Fruit fly (Drosophila melanogaster) whole organism, prepupa: ENCODE measurements around the gene Sfp24Ba.

Experiments
- Blimp-1 ChIP-seq: fragments of 200-800 bp; sonication (Bioruptor generic); optimal IDR thresholded peaks from 3 replicates; lab custom pipeline; 2017; ENCODE audit warnings: missing biosample characterization, missing genetic modification characterization, mild to moderate bottlenecking, moderate library complexity, missing genetic modification reagents
- CG10631 ChIP-seq: fragments of 200-800 bp; sonication (Bioruptor generic); optimal IDR thresholded peaks from 2 replicates; lab custom pipeline; 2016; ENCODE audit warnings: missing biosample characterization, missing genetic modification characterization
- CG10669 ChIP-seq: fragments of 200-800 bp; sonication (Bioruptor generic); optimal IDR thresholded peaks from 3 replicates; lab custom pipeline; 2018; ENCODE audit warnings: missing biosample characterization, mild to moderate bottlenecking, missing genetic modification characterization, moderate library complexity
- CG11294 ChIP-seq: fragments of 200-800 bp; sonication (Bioruptor generic); IDR thresholded peaks from 2 replicates; pipeline ENCODE4 v1.3.6; 2022; ENCODE audit warnings: missing biosample characterization, missing genetic modification characterization
- CG11762 ChIP-seq: fragments of 200-800 bp; sonication (Bioruptor generic); optimal IDR thresholded peaks from 3 replicates; lab custom pipeline; 2016; ENCODE audit warnings: missing biosample characterization, missing genetic modification characterization; ENCODE audit not compliant: insufficient read depth
- CG1621 ChIP-seq: fragments of 200-800 bp; sonication (Bioruptor generic); optimal IDR thresholded peaks from 3 replicates; lab custom pipeline; 2018; ENCODE audit warnings: missing biosample characterization, mild to moderate bottlenecking, missing genetic modification characterization
- CG16779 ChIP-seq: fragments of 200-800 bp; sonication (Bioruptor generic); optimal IDR thresholded peaks from 3 replicates; lab custom pipeline; 2017; ENCODE audit warnings: missing biosample characterization, mild to moderate bottlenecking, missing genetic modification characterization
- CG3032 ChIP-seq: fragments of 200-800 bp; optimal IDR thresholded peaks from 2 replicates; lab custom pipeline; 2019; ENCODE audit warnings: missing biosample characterization, mild to moderate bottlenecking, missing genetic modification characterization, moderate library complexity
- CG31627 ChIP-seq: fragments of 200-800 bp; sonication (Bioruptor generic); optimal IDR thresholded peaks from 3 replicates; lab custom pipeline; 2016; ENCODE audit warnings: missing biosample characterization, missing genetic modification characterization
- CG32006 ChIP-seq: fragments of 200-800 bp; sonication (Bioruptor generic); optimal IDR thresholded peaks from 3 replicates; lab custom pipeline; 2017; ENCODE audit warnings: missing biosample characterization, mild to moderate bottlenecking, missing genetic modification characterization
- CG34406 ChIP-seq: fragments of 200-800 bp; sonication (Bioruptor generic); optimal IDR thresholded peaks from 3 replicates; lab custom pipeline; 2016; ENCODE audit warnings: missing biosample characterization, missing genetic modification characterization
- CG3919 ChIP-seq: fragments of 200-800 bp; sonication (Bioruptor generic); optimal IDR thresholded peaks from 3 replicates; lab custom pipeline; 2016; ENCODE audit warnings: missing biosample characterization, missing genetic modification characterization
- CG4318 ChIP-seq: fragments of 200-800 bp; sonication (Bioruptor generic); optimal IDR thresholded peaks from 3 replicates; lab custom pipeline; 2017; ENCODE audit warnings: missing biosample characterization, mild to moderate bottlenecking, missing genetic modification characterization
- CG6163 ChIP-seq: fragments of 200-800 bp; sonication (Bioruptor generic); IDR thresholded peaks from 3 replicates; pipeline ENCODE4 v1.3.6; 2022; ENCODE audit warnings: missing biosample characterization, missing genetic modification characterization
- CG6276 ChIP-seq: fragments of 200-800 bp; sonication (Bioruptor generic); optimal IDR thresholded peaks from 2 replicates; lab custom pipeline; 2017; ENCODE audit warnings: missing biosample characterization, mild to moderate bottlenecking, missing genetic modification characterization
- CG6792 ChIP-seq: fragments of 200-800 bp; sonication (Bioruptor generic); optimal IDR thresholded peaks from 3 replicates; lab custom pipeline; 2016; ENCODE audit warnings: missing biosample characterization, missing genetic modification characterization
- CG6808 ChIP-seq: fragments of 200-800 bp; sonication (Bioruptor generic); optimal IDR thresholded peaks from 3 replicates; lab custom pipeline; 2017; ENCODE audit warnings: missing biosample characterization, missing genetic modification characterization, mild to moderate bottlenecking, moderate library complexity, missing genetic modification reagents
- CG6854 ChIP-seq: fragments of 200-800 bp; sonication (Bioruptor generic); optimal IDR thresholded peaks from 2 replicates; lab custom pipeline; 2017; ENCODE audit warnings: missing biosample characterization, mild to moderate bottlenecking, missing genetic modification characterization
- CG7368 ChIP-seq: fragments of 200-800 bp; sonication (Bioruptor generic); optimal IDR thresholded peaks from 3 replicates; lab custom pipeline; 2016; ENCODE audit warnings: missing biosample characterization, missing genetic modification characterization
- CG8319 ChIP-seq: fragments of 200-800 bp; sonication (Bioruptor generic); optimal IDR thresholded peaks from 3 replicates; lab custom pipeline; 2016; ENCODE audit warnings: missing biosample characterization, missing genetic modification characterization
- CG8632 ChIP-seq: fragments of 200-800 bp; sonication (Bioruptor generic); optimal IDR thresholded peaks from 3 replicates; lab custom pipeline; 2016; ENCODE audit warnings: missing biosample characterization, missing genetic modification characterization
- CG9139 ChIP-seq: fragments of 200-800 bp; sonication (Bioruptor generic); optimal IDR thresholded peaks from 3 replicates; lab custom pipeline; 2017; ENCODE audit warnings: missing biosample characterization, mild to moderate bottlenecking, missing genetic modification characterization
- Eip78C ChIP-seq: fragments of 200-800 bp; sonication (Bioruptor generic); peaks from one replicate; lab custom pipeline; 2016; ENCODE audit warnings: missing biosample characterization, missing genetic modification characterization
- Eip93F ChIP-seq: fragments of 200-800 bp; sonication (Bioruptor generic); optimal IDR thresholded peaks from 2 replicates; lab custom pipeline; 2016; ENCODE audit warnings: missing biosample characterization, mild to moderate bottlenecking, missing genetic modification characterization
- Ets21C ChIP-seq: fragments of 200-800 bp; sonication (Bioruptor generic); optimal IDR thresholded peaks from 3 replicates; lab custom pipeline; 2016; ENCODE audit warnings: missing biosample characterization, missing genetic modification characterization
- Gug ChIP-seq: fragments of 200-800 bp; sonication (Bioruptor generic); IDR thresholded peaks from 2 replicates; pipeline ENCODE4 v1.3.6; 2022; ENCODE audit warnings: missing biosample characterization, missing genetic modification characterization
- Hr4 ChIP-seq: fragments of 200-800 bp; sonication (Bioruptor generic); optimal IDR thresholded peaks from 3 replicates; lab custom pipeline; 2016; ENCODE audit warnings: missing biosample characterization, missing genetic modification characterization
- Lpt ChIP-seq: fragments of 200-800 bp; sonication (Bioruptor generic); optimal IDR thresholded peaks from 3 replicates; lab custom pipeline; 2016; ENCODE audit warnings: missing biosample characterization, missing genetic modification characterization
- Met ChIP-seq: fragments of 200-800 bp; sonication (Bioruptor generic); optimal IDR thresholded peaks from 3 replicates; lab custom pipeline; 2016; ENCODE audit warnings: missing biosample characterization, missing genetic modification characterization
- OdsH ChIP-seq: fragments of 200-800 bp; sonication (Bioruptor generic); optimal IDR thresholded peaks from 3 replicates; lab custom pipeline; 2016; ENCODE audit warnings: missing biosample characterization, missing genetic modification characterization
- Smox ChIP-seq: fragments of 200-800 bp; sonication (Bioruptor generic); optimal IDR thresholded peaks from 3 replicates; lab custom pipeline; 2016; ENCODE audit warnings: missing biosample characterization, missing genetic modification characterization
- Sox102F ChIP-seq: fragments of 200-800 bp; sonication (Bioruptor generic); optimal IDR thresholded peaks from 2 replicates; lab custom pipeline; 2016; ENCODE audit warnings: missing biosample characterization, mild to moderate bottlenecking, missing genetic modification characterization
- Sox14 ChIP-seq: fragments of 200-800 bp; sonication (Bioruptor generic); optimal IDR thresholded peaks from 3 replicates; lab custom pipeline; 2016; ENCODE audit warnings: missing biosample characterization, missing genetic modification characterization
- Sox15 ChIP-seq: fragments of 200-800 bp; sonication (Bioruptor generic); optimal IDR thresholded peaks from 3 replicates; lab custom pipeline; 2016; ENCODE audit warnings: missing biosample characterization, missing genetic modification characterization
- achi ChIP-seq: fragments of 200-800 bp; sonication (Bioruptor generic); optimal IDR thresholded peaks from 3 replicates; lab custom pipeline; 2016; ENCODE audit warnings: missing biosample characterization, missing genetic modification characterization
- dac ChIP-seq: fragments of 200-800 bp; sonication (Bioruptor generic); optimal IDR thresholded peaks from 2 replicates; lab custom pipeline; 2017; ENCODE audit warnings: missing biosample characterization, mild to moderate bottlenecking, missing genetic modification characterization
- dsx ChIP-seq: fragments of 200-800 bp; optimal IDR thresholded peaks from 3 replicates; lab custom pipeline; 2019; ENCODE audit warnings: missing biosample characterization, mild to moderate bottlenecking, missing genetic modification characterization, moderate library complexity; ENCODE audit not compliant: poor library complexity, severe bottlenecking
- eg ChIP-seq: fragments of 200-800 bp; sonication (Bioruptor generic); IDR thresholded peaks from 3 replicates; pipeline ENCODE4 v1.3.6; 2022; ENCODE audit warnings: missing biosample characterization, missing genetic modification characterization
- esn ChIP-seq: fragments of 200-800 bp; sonication (Bioruptor generic); optimal IDR thresholded peaks from 2 replicates; lab custom pipeline; 2016; ENCODE audit warnings: missing biosample characterization, mild to moderate bottlenecking, missing genetic modification characterization, moderate library complexity
- fd85E ChIP-seq: fragments of 200-800 bp; sonication (Bioruptor generic); optimal IDR thresholded peaks from 3 replicates; lab custom pipeline; 2016; ENCODE audit warnings: missing biosample characterization, missing genetic modification characterization
- fkh ChIP-seq: fragments of 200-800 bp; sonication (Bioruptor generic); optimal IDR thresholded peaks from 3 replicates; lab custom pipeline; 2017; ENCODE audit warnings: missing biosample characterization, mild to moderate bottlenecking, missing genetic modification characterization, moderate library complexity
- lz ChIP-seq: fragments of 200-800 bp; sonication (Bioruptor generic); optimal IDR thresholded peaks from 3 replicates; lab custom pipeline; 2016; ENCODE audit warnings: missing biosample characterization, missing genetic modification characterization
- net ChIP-seq: fragments of 200-800 bp; sonication (Bioruptor generic); optimal IDR thresholded peaks from 3 replicates; lab custom pipeline; 2016; ENCODE audit warnings: missing biosample characterization, missing genetic modification characterization
- spab ChIP-seq: fragments of 200-800 bp; sonication (Bioruptor generic); optimal IDR thresholded peaks from 2 replicates; lab custom pipeline; 2017; ENCODE audit warnings: missing biosample characterization, mild to moderate bottlenecking, missing genetic modification characterization, missing genetic modification reagents
- svp ChIP-seq: fragments of 200-800 bp; sonication (Bioruptor generic); peaks from one replicate; lab custom pipeline; 2016; ENCODE audit warnings: missing biosample characterization, missing genetic modification characterization
- topi ChIP-seq: fragments of 200-800 bp; sonication (Bioruptor generic); optimal IDR thresholded peaks from 3 replicates; lab custom pipeline; 2016; ENCODE audit warnings: missing biosample characterization, missing genetic modification characterization
- vri ChIP-seq: fragments of 200-800 bp; sonication (Bioruptor generic); optimal IDR thresholded peaks from 3 replicates; lab custom pipeline; 2016; ENCODE audit warnings: missing biosample characterization, mild to moderate bottlenecking, missing genetic modification characterization

Gene Sfp24Ba

dm6 chr2L:3642148-3642920, 26.0 kb downstream of the Sfp24Ba start:
- no peak for TF ChIP-seq CG6854 (GFP tag; lab: Kevin White, UChicago)
- no peak for TF ChIP-seq eg
- TF ChIP-seq Eip93F (GFP tag; lab: Kevin White, UChicago) = peak; percentile 31
- TF ChIP-seq vri = peak; percentile 84
- no peak for TF ChIP-seq CG6276 (GFP tag; lab: Kevin White, UChicago)
- TF ChIP-seq Eip78C (GFP tag; lab: Kevin White, UChicago) = peak; percentile 42
- TF ChIP-seq svp = peak; percentile 89

DNA sequence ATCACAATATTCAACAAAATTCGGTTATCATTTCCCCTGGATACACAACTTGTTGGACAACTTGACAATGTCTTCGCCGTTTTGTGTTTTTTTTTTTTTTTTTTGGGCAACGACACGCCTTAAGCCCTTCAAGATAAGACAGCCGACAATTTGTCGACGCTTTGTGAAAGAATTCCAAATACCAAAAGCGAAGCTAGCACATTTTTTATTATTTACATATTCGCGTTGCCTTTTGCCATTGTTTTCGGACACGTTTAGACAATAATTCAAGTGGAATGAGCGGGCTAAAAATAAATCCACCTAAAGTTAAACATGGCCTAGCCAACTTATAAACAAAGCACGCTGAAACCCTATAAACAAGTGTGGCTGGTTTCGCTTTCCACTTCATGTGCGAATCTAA, 27.4 kb downstream of the Sfp24Ba start:
- TF ChIP-seq svp (no peak), CG8632 (GFP tag; lab: Kevin White, UChicago) (no peak), fkh (peak; percentile 66)
- TF ChIP-seq, all 60 proteins: peak for 1

DNA sequence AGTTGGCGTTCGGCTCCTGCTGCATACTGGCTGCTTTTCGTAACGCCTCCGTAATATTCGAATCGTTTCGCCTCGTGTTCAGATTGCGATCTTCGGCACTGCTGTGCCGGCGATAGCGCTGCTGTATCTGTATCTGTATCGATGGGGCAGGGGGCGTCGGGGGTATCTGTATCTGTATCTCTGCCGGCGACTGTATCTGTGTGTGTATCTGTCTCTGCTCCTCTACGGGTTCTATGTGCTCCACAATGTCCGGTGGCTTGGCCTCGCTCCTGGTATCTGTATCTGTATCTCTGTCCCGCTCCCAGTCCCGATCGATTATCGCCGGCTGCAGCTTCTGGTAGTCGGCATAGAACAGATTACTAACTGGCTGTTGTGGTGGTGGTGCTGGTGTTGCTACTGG, 28.4 kb downstream of the Sfp24Ba start:
- no peak for TF ChIP-seq dac (GFP tag; lab: Kevin White, UChicago)
- TF ChIP-seq Gug = no peak
- TF ChIP-seq CG10631 = no peak
- peak; percentile 50 for TF ChIP-seq CG9139 (GFP tag; lab: Kevin White, UChicago)
- peak; percentile 46; the same call in 1 of the 2 replicates for TF ChIP-seq CG11294 (GFP tag; lab: Robert Waterston, UW)
- TF ChIP-seq spab (GFP tag; lab: Kevin White, UChicago) = peak; percentile 5
- TF ChIP-seq CG32006 (GFP tag; lab: Kevin White, UChicago) = no peak
- no peak for TF ChIP-seq achi (GFP tag; lab: Kevin White, UChicago)
- TF ChIP-seq CG34406 (GFP tag; lab: Kevin White, UChicago) = no peak
- no peak for TF ChIP-seq CG6854 (GFP tag; lab: Kevin White, UChicago)
- TF ChIP-seq net (GFP tag; lab: Kevin White, UChicago) = no peak
- no peak for TF ChIP-seq lz (GFP tag; lab: Kevin White, UChicago)
- TF ChIP-seq CG8319 = no peak
- TF ChIP-seq svp = peak; percentile 99
- TF ChIP-seq fd85E (GFP tag; lab: Kevin White, UChicago) = no peak
- 0 out of 3 replicates have a peak, but pooled peaks have one; percentile 30 for TF ChIP-seq eg
- peak; percentile 2 for TF ChIP-seq CG16779 (tag; lab: Kevin White, UChicago)
- no peak for TF ChIP-seq Blimp-1
- TF ChIP-seq Sox15 (GFP tag; lab: Kevin White, UChicago) = no peak
- TF ChIP-seq OdsH (GFP tag; lab: Kevin White, UChicago) = no peak
- TF ChIP-seq Smox (GFP tag; lab: Kevin White, UChicago) = no peak
- TF ChIP-seq CG4318 = no peak
- no peak for TF ChIP-seq esn (GFP tag; lab: Kevin White, UChicago)
- peak; percentile 55 for TF ChIP-seq dsx (GFP tag; lab: Kevin White, UChicago)
- no peak for TF ChIP-seq CG31627 (GFP tag; lab: Kevin White, UChicago)
- no peak for TF ChIP-seq CG7368 (GFP tag; lab: Kevin White, UChicago)
- TF ChIP-seq Sox14 = no peak
- TF ChIP-seq Eip78C (GFP tag; lab: Kevin White, UChicago) = peak; percentile 66
- TF ChIP-seq Met = no peak
- TF ChIP-seq topi (GFP tag; lab: Kevin White, UChicago) = no peak
- TF ChIP-seq Sox102F (GFP tag; lab: Kevin White, UChicago) = no peak
- no peak for TF ChIP-seq CG10669 (GFP tag; lab: Kevin White, UChicago)
- TF ChIP-seq CG11762 (GFP tag; lab: Kevin White, UChicago) = no peak
- no peak for TF ChIP-seq Ets21C (GFP tag; lab: Kevin White, UChicago)
- no peak for TF ChIP-seq CG3919 (GFP tag; lab: Kevin White, UChicago)
- TF ChIP-seq CG1621 (tag; lab: Kevin White, UChicago) = peak; percentile 62
- peak; percentile 34 for TF ChIP-seq CG6808
- TF ChIP-seq CG6792 (GFP tag; lab: Kevin White, UChicago) = no peak
- TF ChIP-seq Lpt (GFP tag; lab: Kevin White, UChicago) = no peak
- TF ChIP-seq Eip93F (GFP tag; lab: Kevin White, UChicago) = no peak
- TF ChIP-seq Hr4 (GFP tag; lab: Kevin White, UChicago) = no peak
- no peak for TF ChIP-seq CG3032
- peak; percentile 37; the same call in 1 of the 3 replicates for TF ChIP-seq CG6163
